Worm (Caenorhabditis elegans): ENCODE data around the gene srbc-13.

srbc-13 gene

ce11 chrV:866729-867128 lies 19.1 kb downstream of the srbc-13 start, which contains the start of gene T02B11.3:
Gene T02B11.3, minus strand, starts transcription at chrV:866829.
- TF ChIP-seq ama-1 (optimal IDR thresholded peaks at IDR 0.05) (no peak), scrt-1 (GFP tag; IDR thresholded peaks at IDR 0.05) (no peak), sea-1 (GFP tag; conservative IDR thresholded peaks at IDR 0.05) (no peak), ceh-13 (GFP tag; optimal IDR thresholded peaks at IDR 0.05) (no peak), ceh-36 (tag; optimal IDR thresholded peaks at IDR 0.05) (no peak), tbx-11 (GFP tag; IDR thresholded peaks at IDR 0.05) (no peak), hnd-1 (tag; optimal IDR thresholded peaks at IDR 0.05) (no peak), aly-1 (tag; optimal IDR thresholded peaks at IDR 0.05) (no peak), hmg-4 (GFP tag; optimal IDR thresholded peaks at IDR 0.05) (no peak), flt-1 (GFP tag; IDR thresholded peaks at IDR 0.05) (no peak), tra-4 (tag; optimal IDR thresholded peaks at IDR 0.05) (no peak), ets-7 (tag; optimal IDR thresholded peaks at IDR 0.05) (no peak), tbx-37 (GFP tag; conservative IDR thresholded peaks at IDR 0.05) (no peak), hmbx-1 (tag; optimal IDR thresholded peaks at IDR 0.05) (no peak), pes-1 (GFP tag; IDR thresholded peaks at IDR 0.05) (no peak), F13C5.2 (tag; optimal IDR thresholded peaks at IDR 0.05) (no peak), B0310.2 (tag; optimal IDR thresholded peaks at IDR 0.05) (no peak)

- TF ChIP-seq sea-1 (GFP tag; conservative IDR thresholded peaks at IDR 0.05), result no peak
- no peak for TF ChIP-seq pes-1 (GFP tag; IDR thresholded peaks at IDR 0.05)
- no peak for TF ChIP-seq ets-7 (tag; optimal IDR thresholded peaks at IDR 0.05)
- no peak for TF ChIP-seq hmg-4 (GFP tag; optimal IDR thresholded peaks at IDR 0.05)
- TF ChIP-seq ama-1 (optimal IDR thresholded peaks at IDR 0.05), result no peak
- TF ChIP-seq tbx-37 (GFP tag; conservative IDR thresholded peaks at IDR 0.05), result no peak
- no peak for TF ChIP-seq hmbx-1 (tag; optimal IDR thresholded peaks at IDR 0.05)
- no peak for TF ChIP-seq hnd-1 (tag; optimal IDR thresholded peaks at IDR 0.05)
- no peak for TF ChIP-seq aly-1 (tag; optimal IDR thresholded peaks at IDR 0.05)
- no peak for TF ChIP-seq tra-4 (tag; optimal IDR thresholded peaks at IDR 0.05)
- TF ChIP-seq F13C5.2 (tag; optimal IDR thresholded peaks at IDR 0.05), result no peak
- no peak for TF ChIP-seq tbx-11 (GFP tag; IDR thresholded peaks at IDR 0.05)
- TF ChIP-seq ceh-36 (tag; optimal IDR thresholded peaks at IDR 0.05), result no peak
- no peak for TF ChIP-seq flt-1 (GFP tag; IDR thresholded peaks at IDR 0.05)
- no peak for TF ChIP-seq ceh-13 (GFP tag; optimal IDR thresholded peaks at IDR 0.05)
- no peak for TF ChIP-seq scrt-1 (GFP tag; IDR thresholded peaks at IDR 0.05)
- no peak for TF ChIP-seq B0310.2 (tag; optimal IDR thresholded peaks at IDR 0.05)
These were observed 23.4 kb downstream of the srbc-13 start, which contains the start of gene T02B11.4 for ce11 chrV:871029-871428. Gene T02B11.4, minus strand, starts transcription at chrV:871129.

- no peak for TF ChIP-seq B0310.2 (tag; optimal IDR thresholded peaks at IDR 0.05)
- no peak for TF ChIP-seq pes-1 (GFP tag; IDR thresholded peaks at IDR 0.05)
- no peak for TF ChIP-seq ets-7 (tag; optimal IDR thresholded peaks at IDR 0.05)
- TF ChIP-seq hmg-4 (GFP tag; optimal IDR thresholded peaks at IDR 0.05), result no peak
- no peak for TF ChIP-seq tbx-37 (GFP tag; conservative IDR thresholded peaks at IDR 0.05)
- no peak for TF ChIP-seq scrt-1 (GFP tag; IDR thresholded peaks at IDR 0.05)
- TF ChIP-seq tra-4 (tag; optimal IDR thresholded peaks at IDR 0.05), result no peak
- TF ChIP-seq ama-1 (optimal IDR thresholded peaks at IDR 0.05), result no peak
- no peak for TF ChIP-seq ceh-13 (GFP tag; optimal IDR thresholded peaks at IDR 0.05)
- TF ChIP-seq tbx-11 (GFP tag; IDR thresholded peaks at IDR 0.05), result no peak
- no peak for TF ChIP-seq F13C5.2 (tag; optimal IDR thresholded peaks at IDR 0.05)
These were observed 28.3 kb downstream of the srbc-13 start, which contains the start of gene T02B11.9 for ce11 chrV:875945-876344. Gene T02B11.9, plus strand, starts transcription at chrV:876245.

- TF ChIP-seq F13C5.2 (tag; optimal IDR thresholded peaks at IDR 0.05) (no peak), ets-7 (tag; optimal IDR thresholded peaks at IDR 0.05) (no peak), aly-1 (tag; optimal IDR thresholded peaks at IDR 0.05) (no peak), hnd-1 (tag; optimal IDR thresholded peaks at IDR 0.05) (no peak), sea-1 (GFP tag; conservative IDR thresholded peaks at IDR 0.05) (no peak), hmg-4 (GFP tag; optimal IDR thresholded peaks at IDR 0.05) (no peak), hmbx-1 (tag; optimal IDR thresholded peaks at IDR 0.05) (no peak), ceh-13 (GFP tag; optimal IDR thresholded peaks at IDR 0.05) (no peak), ceh-36 (tag; optimal IDR thresholded peaks at IDR 0.05) (no peak), pes-1 (GFP tag; IDR thresholded peaks at IDR 0.05) (no peak), B0310.2 (tag; optimal IDR thresholded peaks at IDR 0.05) (no peak), tbx-11 (GFP tag; IDR thresholded peaks at IDR 0.05) (no peak), tra-4 (tag; optimal IDR thresholded peaks at IDR 0.05) (no peak), scrt-1 (GFP tag; IDR thresholded peaks at IDR 0.05) (no peak), ama-1 (optimal IDR thresholded peaks at IDR 0.05) (no peak), flt-1 (GFP tag; IDR thresholded peaks at IDR 0.05) (no peak), tbx-37 (GFP tag; conservative IDR thresholded peaks at IDR 0.05) (no peak)
These were observed 30.9 kb downstream of the srbc-13 start, which contains the start of gene T02B11.8 for ce11 chrV:878567-878966. Gene T02B11.8, minus strand, starts transcription at chrV:878667.

ce11 chrV:879171-879570 lies 31.6 kb downstream of the srbc-13 start, which contains the start of gene srg-53:
Gene srg-53, plus strand, starts transcription at chrV:879471.
- TF ChIP-seq scrt-1 (GFP tag; IDR thresholded peaks at IDR 0.05), result no peak
- no peak for TF ChIP-seq hmg-4 (GFP tag; optimal IDR thresholded peaks at IDR 0.05)
- no peak for TF ChIP-seq aly-1 (tag; optimal IDR thresholded peaks at IDR 0.05)
- TF ChIP-seq F13C5.2 (tag; optimal IDR thresholded peaks at IDR 0.05), result no peak
- no peak for TF ChIP-seq B0310.2 (tag; optimal IDR thresholded peaks at IDR 0.05)
- no peak for TF ChIP-seq ama-1 (optimal IDR thresholded peaks at IDR 0.05)
- no peak for TF ChIP-seq ceh-13 (GFP tag; optimal IDR thresholded peaks at IDR 0.05)

ce11 chrV:884324-884723 lies 36.7 kb downstream of the srbc-13 start, which contains the start of gene srj-38:
Gene srj-38, minus strand, starts transcription at chrV:884424.
- TF ChIP-seq ama-1 (optimal IDR thresholded peaks at IDR 0.05) (no peak), pes-1 (GFP tag; IDR thresholded peaks at IDR 0.05) (no peak), hmbx-1 (tag; optimal IDR thresholded peaks at IDR 0.05) (no peak), hnd-1 (tag; optimal IDR thresholded peaks at IDR 0.05) (no peak), B0310.2 (tag; optimal IDR thresholded peaks at IDR 0.05) (no peak), ets-7 (tag; optimal IDR thresholded peaks at IDR 0.05) (no peak), aly-1 (tag; optimal IDR thresholded peaks at IDR 0.05) (no peak), tbx-37 (GFP tag; conservative IDR thresholded peaks at IDR 0.05) (no peak), tra-4 (tag; optimal IDR thresholded peaks at IDR 0.05) (no peak), ceh-13 (GFP tag; optimal IDR thresholded peaks at IDR 0.05) (no peak), hmg-4 (GFP tag; optimal IDR thresholded peaks at IDR 0.05) (no peak)

- no peak for TF ChIP-seq scrt-1 (GFP tag; IDR thresholded peaks at IDR 0.05)
- TF ChIP-seq sea-1 (GFP tag; conservative IDR thresholded peaks at IDR 0.05), result no peak
- TF ChIP-seq aly-1 (tag; optimal IDR thresholded peaks at IDR 0.05), result no peak
- TF ChIP-seq tbx-37 (GFP tag; conservative IDR thresholded peaks at IDR 0.05), result no peak
- no peak for TF ChIP-seq ama-1 (optimal IDR thresholded peaks at IDR 0.05)
- TF ChIP-seq hmg-4 (GFP tag; optimal IDR thresholded peaks at IDR 0.05), result no peak
- TF ChIP-seq ceh-13 (GFP tag; optimal IDR thresholded peaks at IDR 0.05), result no peak
- TF ChIP-seq ets-7 (tag; optimal IDR thresholded peaks at IDR 0.05), result no peak
- no peak for TF ChIP-seq hnd-1 (tag; optimal IDR thresholded peaks at IDR 0.05)
- TF ChIP-seq tbx-11 (GFP tag; IDR thresholded peaks at IDR 0.05), result no peak
- no peak for TF ChIP-seq hmbx-1 (tag; optimal IDR thresholded peaks at IDR 0.05)
- no peak for TF ChIP-seq F13C5.2 (tag; optimal IDR thresholded peaks at IDR 0.05)
- TF ChIP-seq B0310.2 (tag; optimal IDR thresholded peaks at IDR 0.05), result no peak
- TF ChIP-seq flt-1 (GFP tag; IDR thresholded peaks at IDR 0.05), result no peak
- no peak for TF ChIP-seq pes-1 (GFP tag; IDR thresholded peaks at IDR 0.05)
- no peak for TF ChIP-seq ceh-36 (tag; optimal IDR thresholded peaks at IDR 0.05)
- no peak for TF ChIP-seq tra-4 (tag; optimal IDR thresholded peaks at IDR 0.05)
These were observed 41.6 kb downstream of the srbc-13 start, which contains the start of gene T02B11.6 for ce11 chrV:889216-889615. Gene T02B11.6, minus strand, starts transcription at chrV:889316.
